Fruit fly (Drosophila melanogaster) whole organism, embryonic: ENCODE measurements around the gene CG42375.

Experiments
- CG10321 ChIP-seq: fragments of 200-800 bp; sonication (Bioruptor generic); IDR thresholded peaks from 2 replicates; pipeline ENCODE4 v1.3.6; 2022; ENCODE audit warnings: missing biosample characterization, missing genetic modification characterization
- CG10366 ChIP-seq: fragments of 200-800 bp; sonication (Bioruptor generic); IDR thresholded peaks from 2 replicates; pipeline ENCODE4 v1.3.6; 2022; ENCODE audit warnings: missing biosample characterization, missing genetic modification characterization
- CG11696 ChIP-seq: fragments of 200-800 bp; sonication (Bioruptor generic); IDR thresholded peaks from 2 replicates; pipeline ENCODE4 v1.3.6; 2022; ENCODE audit warnings: missing biosample characterization, missing genetic modification characterization
- CG11723 ChIP-seq: fragments of 200-800 bp; sonication (Bioruptor generic); optimal IDR thresholded peaks from 2 replicates; lab custom pipeline; 2017; ENCODE audit warnings: missing biosample characterization, mild to moderate bottlenecking, missing genetic modification characterization
- CG13775 ChIP-seq: fragments of 200-800 bp; sonication (Bioruptor generic); optimal IDR thresholded peaks from 3 replicates; lab custom pipeline; 2017; ENCODE audit warnings: missing biosample characterization, mild to moderate bottlenecking, missing genetic modification characterization
- CG14014 ChIP-seq: fragments of 200-800 bp; sonication (Bioruptor generic); IDR thresholded peaks from 2 replicates; pipeline ENCODE4 v1.3.6; 2022; ENCODE audit warnings: missing biosample characterization, missing genetic modification characterization
- CG14860 ChIP-seq: fragments of 200-800 bp; sonication (Bioruptor generic); IDR thresholded peaks from 3 replicates; pipeline ENCODE4 v1.3.6; 2022; ENCODE audit warnings: missing biosample characterization, missing genetic modification characterization; ENCODE audit not compliant: partially characterized antibody
- CG18476 ChIP-seq: fragments of 200-800 bp; sonication (Bioruptor generic); optimal IDR thresholded peaks from 2 replicates; lab custom pipeline; 2016; ENCODE audit warnings: missing biosample characterization, mild to moderate bottlenecking, missing genetic modification characterization
- CG2678 ChIP-seq: fragments of 200-800 bp; sonication (Bioruptor generic); optimal IDR thresholded peaks from 3 replicates; lab custom pipeline; 2019; ENCODE audit warnings: missing biosample characterization, mild to moderate bottlenecking, missing genetic modification characterization, moderate library complexity
- CG30403 ChIP-seq: fragments of 200-800 bp; sonication (Bioruptor generic); optimal IDR thresholded peaks from 3 replicates; lab custom pipeline; 2016; ENCODE audit warnings: missing biosample characterization, missing genetic modification characterization
- CG3065 ChIP-seq: fragments of 200-800 bp; sonication (Bioruptor generic); optimal IDR thresholded peaks from 2 replicates; lab custom pipeline; 2016; ENCODE audit warnings: missing biosample characterization, missing genetic modification characterization
- CG32772 ChIP-seq: fragments of 200-800 bp; sonication (Bioruptor generic); IDR thresholded peaks from 2 replicates; pipeline ENCODE4 v1.3.6; 2022; ENCODE audit warnings: missing biosample characterization, missing genetic modification characterization
- CG6254 ChIP-seq: fragments of 200-800 bp; sonication (Bioruptor generic); optimal IDR thresholded peaks from 3 replicates; lab custom pipeline; 2017; ENCODE audit warnings: mild to moderate bottlenecking, missing biosample characterization, missing genetic modification reagents, missing genetic modification characterization
- CG6683 ChIP-seq: fragments of 200-800 bp; sonication (Bioruptor generic); optimal IDR thresholded peaks from 2 replicates; lab custom pipeline; 2017; ENCODE audit warnings: missing biosample characterization, mild to moderate bottlenecking, missing genetic modification characterization, missing genetic modification reagents
- CG7786 ChIP-seq: fragments of 200-800 bp; sonication (Bioruptor generic); optimal IDR thresholded peaks from 2 replicates; lab custom pipeline; 2016; ENCODE audit warnings: missing biosample characterization, missing genetic modification characterization
- CG8089 ChIP-seq: fragments of 200-800 bp; sonication (Bioruptor generic); optimal IDR thresholded peaks from 3 replicates; lab custom pipeline; 2016; ENCODE audit warnings: missing biosample characterization, missing genetic modification characterization
- CG8281 ChIP-seq: fragments of 200-800 bp; sonication (Bioruptor generic); optimal IDR thresholded peaks from 2 replicates; lab custom pipeline; 2018; ENCODE audit warnings: missing biosample characterization, mild to moderate bottlenecking, missing genetic modification characterization, moderate library complexity
- CG8944 ChIP-seq: fragments of 200-800 bp; sonication (Bioruptor generic); optimal IDR thresholded peaks from 3 replicates; lab custom pipeline; 2016; ENCODE audit warnings: missing biosample characterization, missing genetic modification characterization
- D19A ChIP-seq: fragments of 200-800 bp; optimal IDR thresholded peaks from 3 replicates; lab custom pipeline; 2019; ENCODE audit warnings: missing biosample characterization, mild to moderate bottlenecking, missing genetic modification characterization, moderate library complexity
- Doc3 ChIP-seq: fragments of 200-800 bp; sonication (Bioruptor generic); IDR thresholded peaks from 3 replicates; pipeline ENCODE4 v1.3.6; 2022; ENCODE audit warnings: missing biosample characterization, missing genetic modification characterization; ENCODE audit not compliant: partially characterized antibody
- E2f1 ChIP-seq: fragments of 200-800 bp; sonication (Bioruptor generic); IDR thresholded peaks from 2 replicates; pipeline ENCODE4 v1.3.6; 2022; ENCODE audit warnings: missing biosample characterization, missing genetic modification characterization
- E2f2 ChIP-seq: fragments of 200-800 bp; sonication (Bioruptor generic); IDR thresholded peaks from 2 replicates; pipeline ENCODE4 v1.3.6; 2022; ENCODE audit warnings: missing biosample characterization, missing genetic modification characterization
- Fer1 ChIP-seq: fragments of 200-800 bp; sonication (Bioruptor generic); optimal IDR thresholded peaks from 2 replicates; lab custom pipeline; 2017; ENCODE audit warnings: missing biosample characterization, mild to moderate bottlenecking, missing genetic modification characterization
- Fer3 ChIP-seq: fragments of 200-800 bp; sonication (Bioruptor generic); optimal IDR thresholded peaks from 2 replicates; lab custom pipeline; 2018; ENCODE audit warnings: missing biosample characterization, mild to moderate bottlenecking, missing genetic modification characterization, moderate library complexity
- Gsc ChIP-seq: fragments of 200-800 bp; sonication (Bioruptor generic); IDR thresholded peaks from 2 replicates; pipeline ENCODE4 v1.3.6; 2022; ENCODE audit warnings: missing biosample characterization, missing genetic modification characterization
- Hr39 ChIP-seq: fragments of >200 bp; optimal IDR thresholded peaks from 2 replicates; lab custom pipeline; 2017
- Kr ChIP-seq: fragments of 200-800 bp; sonication (Bioruptor generic); optimal IDR thresholded peaks from 2 replicates; lab custom pipeline; 2017; ENCODE audit warnings: missing biosample characterization, mild to moderate bottlenecking, missing genetic modification characterization
- Lim3 ChIP-seq: fragments of 200-800 bp; sonication (Bioruptor generic); IDR thresholded peaks from 2 replicates; pipeline ENCODE4 v1.3.6; 2022; ENCODE audit warnings: missing biosample characterization, missing genetic modification characterization
- MBD-R2 ChIP-seq: fragments of 200-800 bp; sonication (Bioruptor generic); IDR thresholded peaks from 2 replicates; pipeline ENCODE4 v1.3.6; 2022; ENCODE audit warnings: missing biosample characterization, missing genetic modification characterization
- Sry-δ ChIP-seq: fragments of 200-800 bp; sonication (Bioruptor generic); optimal IDR thresholded peaks from 2 replicates; lab custom pipeline; 2016; ENCODE audit warnings: missing biosample characterization, missing genetic modification characterization
- abd-A ChIP-seq: fragments of 200-800 bp; sonication (Bioruptor generic); optimal IDR thresholded peaks from 3 replicates; lab custom pipeline; 2019; ENCODE audit warnings: missing biosample characterization, mild to moderate bottlenecking, missing genetic modification characterization, moderate library complexity
- bab2 ChIP-seq: fragments of 200-800 bp; sonication (Bioruptor generic); optimal IDR thresholded peaks from 2 replicates; lab custom pipeline; 2016; ENCODE audit warnings: missing biosample characterization, missing genetic modification characterization
- bbx ChIP-seq: fragments of 200-800 bp; sonication (Bioruptor generic); IDR thresholded peaks from 2 replicates; pipeline ENCODE4 v1.3.6; 2022; ENCODE audit warnings: missing biosample characterization, missing genetic modification characterization; ENCODE audit not compliant: partially characterized antibody
- chm ChIP-seq: fragments of 200-800 bp; sonication (Bioruptor generic); IDR thresholded peaks from 2 replicates; pipeline ENCODE4 v1.3.6; 2022; ENCODE audit warnings: missing biosample characterization, missing genetic modification characterization
- chn ChIP-seq: fragments of 200-800 bp; sonication (Bioruptor generic); optimal IDR thresholded peaks from 2 replicates; lab custom pipeline; 2016; ENCODE audit warnings: missing biosample characterization, missing genetic modification characterization
- crol ChIP-seq: fragments of 200-800 bp; sonication (Bioruptor generic); IDR thresholded peaks from 2 replicates; pipeline ENCODE4 v1.3.6; 2022; ENCODE audit warnings: missing biosample characterization, missing genetic modification characterization
- dan ChIP-seq: fragments of 200-800 bp; sonication (Bioruptor generic); IDR thresholded peaks from 2 replicates; pipeline ENCODE4 v1.3.6; 2022; ENCODE audit warnings: missing biosample characterization, missing genetic modification characterization
- dpn ChIP-seq, 2 experiments: fragments of 200-800 bp; sonication (Bioruptor generic); optimal IDR thresholded peaks; 3 replicates each; lab custom pipeline; 2016; ENCODE audit warnings: missing biosample characterization in 2 of 2, missing genetic modification characterization in 2 of 2
- hb ChIP-seq: fragments of 200-800 bp; sonication (Bioruptor generic); IDR thresholded peaks from 3 replicates; pipeline ENCODE4 v1.3.6; 2022; ENCODE audit warnings: missing biosample characterization, missing genetic modification characterization; ENCODE audit not compliant: partially characterized antibody
- her ChIP-seq: fragments of 200-800 bp; sonication (Bioruptor generic); optimal IDR thresholded peaks from 2 replicates; lab custom pipeline; 2016; ENCODE audit warnings: missing biosample characterization, missing genetic modification characterization
- lilli ChIP-seq: fragments of 200-800 bp; sonication (Bioruptor generic); optimal IDR thresholded peaks from 3 replicates; lab custom pipeline; 2016; ENCODE audit warnings: missing biosample characterization, missing genetic modification characterization
- nau ChIP-seq: fragments of 200-800 bp; sonication (Bioruptor generic); optimal IDR thresholded peaks from 3 replicates; lab custom pipeline; 2017; ENCODE audit warnings: missing biosample characterization, mild to moderate bottlenecking, missing genetic modification characterization, missing genetic modification reagents
- oc ChIP-seq: fragments of 200-800 bp; sonication (Bioruptor generic); optimal IDR thresholded peaks from 2 replicates; lab custom pipeline; 2018; ENCODE audit warnings: missing biosample characterization, mild to moderate bottlenecking, missing genetic modification characterization, moderate library complexity
- otp ChIP-seq: fragments of 200-800 bp; sonication (Bioruptor generic); IDR thresholded peaks from 3 replicates; pipeline ENCODE4, ENCODE4 v1.3.6; 2022; ENCODE audit warnings: missing biosample characterization, missing genetic modification characterization
- pho ChIP-seq: fragments of 200-800 bp; sonication (Bioruptor generic); optimal IDR thresholded peaks from 2 replicates; lab custom pipeline; 2016; ENCODE audit warnings: missing biosample characterization, missing genetic modification characterization
- phol ChIP-seq: fragments of 200-800 bp; sonication (Bioruptor generic); optimal IDR thresholded peaks from 3 replicates; lab custom pipeline; 2018; ENCODE audit warnings: missing biosample characterization, mild to moderate bottlenecking, missing genetic modification characterization, moderate library complexity
- schlank ChIP-seq: fragments of 200-800 bp; sonication (Bioruptor generic); optimal IDR thresholded peaks from 2 replicates; lab custom pipeline; 2018; ENCODE audit warnings: missing biosample characterization, mild to moderate bottlenecking, missing genetic modification characterization
- sens-2 ChIP-seq: fragments of 200-800 bp; sonication (Bioruptor generic); IDR thresholded peaks from 2 replicates; pipeline ENCODE4 v1.3.6; 2022; ENCODE audit warnings: missing biosample characterization, missing genetic modification characterization
- seq ChIP-seq: fragments of 200-800 bp; sonication (Bioruptor generic); IDR thresholded peaks from 2 replicates; pipeline ENCODE4 v1.3.6; 2022; ENCODE audit warnings: missing biosample characterization, missing genetic modification characterization
- tgo ChIP-seq: fragments of 200-800 bp; sonication (Bioruptor generic); IDR thresholded peaks from 3 replicates; pipeline ENCODE4 v1.3.6; 2022; ENCODE audit warnings: missing biosample characterization, missing genetic modification characterization
- tio ChIP-seq: fragments of 200-800 bp; sonication (Bioruptor generic); optimal IDR thresholded peaks from 2 replicates; lab custom pipeline; 2017; ENCODE audit warnings: missing biosample characterization, missing genetic modification characterization, inconsistent platforms
- zfh2 ChIP-seq: fragments of 200-800 bp; sonication (Bioruptor generic); optimal IDR thresholded peaks from 2 replicates; lab custom pipeline; 2016; ENCODE audit warnings: missing biosample characterization, missing genetic modification characterization

Gene CG42375

DNA sequence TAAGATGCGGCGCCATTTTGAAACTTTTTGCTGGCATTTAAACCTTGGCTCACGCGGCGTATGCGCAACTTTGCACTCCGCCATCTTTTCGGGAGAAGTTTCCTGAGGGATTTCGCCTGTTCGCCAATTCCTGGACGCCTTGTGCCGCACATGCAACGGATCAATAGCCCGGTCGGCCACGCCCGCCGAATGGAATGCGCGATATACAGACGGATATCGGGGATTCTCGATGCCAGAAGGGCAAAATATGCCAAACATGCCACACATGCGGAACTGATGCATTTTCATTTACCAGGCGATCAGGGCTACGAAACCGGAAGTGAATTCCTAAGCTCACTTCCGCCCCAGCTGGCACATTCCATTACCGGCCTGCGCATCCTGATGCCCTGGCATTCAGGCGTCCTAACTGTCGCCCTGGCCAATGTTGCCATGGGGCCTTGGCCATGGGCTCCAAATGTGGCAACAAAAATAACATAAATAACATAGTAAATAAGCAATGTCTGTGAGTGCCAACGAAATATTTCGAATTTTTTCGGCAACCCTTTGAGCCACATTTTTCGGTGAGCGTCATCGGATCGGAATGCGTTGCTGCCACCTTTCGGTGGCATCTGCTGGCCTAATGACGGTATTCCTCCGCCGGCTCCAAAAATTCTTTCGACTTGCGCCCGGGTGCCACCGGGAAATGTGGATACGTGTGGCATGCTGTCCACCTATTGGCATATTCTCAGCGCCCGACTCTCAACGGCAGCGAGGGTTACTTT lies 22.8 kb downstream of the CG42375 start (continued):
- peak; percentile 64 for TF ChIP-seq abd-A (tag; lab: Kevin White, UChicago)
- no peak for TF ChIP-seq CG3065 (GFP tag; lab: Kevin White, UChicago)
- TF ChIP-seq E2f2 (GFP tag; lab: Robert Waterston, UW), result no peak
- no peak for TF ChIP-seq MBD-R2 (GFP tag; lab: Robert Waterston, UW)
- no peak for TF ChIP-seq CG30403 (GFP tag; lab: Kevin White, UChicago)
- no peak for TF ChIP-seq zfh2 (GFP tag; lab: Kevin White, UChicago)
- TF ChIP-seq her (GFP tag; lab: Kevin White, UChicago), result no peak
- TF ChIP-seq CG10321, result no peak
- TF ChIP-seq CG7786, result no peak
- no peak for TF ChIP-seq CG18476 (GFP tag; lab: Kevin White, UChicago)
- TF ChIP-seq CG6254, result no peak
- no peak for TF ChIP-seq E2f1 (GFP tag; lab: Robert Waterston, UW)
- peak; percentile 26 for TF ChIP-seq phol (tag; lab: Kevin White, UChicago)
- no peak for TF ChIP-seq tio (GFP tag; lab: Kevin White, UChicago)
- TF ChIP-seq Fer3 (tag; lab: Kevin White, UChicago), result no peak
- TF ChIP-seq dan, result no peak
- no peak for TF ChIP-seq CG14860 (GFP tag; lab: Robert Waterston, UW)
- TF ChIP-seq CG8944 (GFP tag; lab: Kevin White, UChicago), result no peak
- TF ChIP-seq oc (tag; lab: Kevin White, UChicago), result no peak
- no peak for TF ChIP-seq dpn (GFP tag; optimal IDR thresholded peaks at IDR 0.05; lab: Kevin White, UChicago)
- TF ChIP-seq CG11723 (GFP tag; lab: Kevin White, UChicago), result no peak
- TF ChIP-seq Hr39 (lab: Kevin White, UChicago), result no peak
- TF ChIP-seq CG8089, result no peak
- TF ChIP-seq Fer1 (GFP tag; lab: Kevin White, UChicago), result peak; percentile 55
- TF ChIP-seq D19A (tag; lab: Kevin White, UChicago), result no peak
- no peak for TF ChIP-seq Doc3 (GFP tag; lab: Robert Waterston, UW)
- TF ChIP-seq CG11696 (GFP tag; lab: Robert Waterston, UW), result no peak
- TF ChIP-seq bbx (GFP tag; lab: Robert Waterston, UW), result no peak
- TF ChIP-seq Gsc (GFP tag; lab: Robert Waterston, UW), result no peak
- TF ChIP-seq Sry-δ, result no peak
- no peak for TF ChIP-seq lilli (GFP tag; lab: Kevin White, UChicago)
- TF ChIP-seq nau (GFP tag; lab: Kevin White, UChicago), result no peak
- TF ChIP-seq chm (GFP tag; lab: Robert Waterston, UW), result no peak
- no peak for TF ChIP-seq chn (GFP tag; lab: Kevin White, UChicago)
- TF ChIP-seq Lim3 (GFP tag; lab: Robert Waterston, UW), result no peak
- peak; percentile 8 for TF ChIP-seq schlank (tag; lab: Kevin White, UChicago)
- TF ChIP-seq otp (GFP tag; lab: Robert Waterston, UW), result no peak
- TF ChIP-seq CG13775 (GFP tag; lab: Kevin White, UChicago), result no peak
- TF ChIP-seq hb, result no peak
- no peak for TF ChIP-seq CG32772
- no peak for TF ChIP-seq sens-2
- no peak for TF ChIP-seq crol (GFP tag; lab: Robert Waterston, UW)
- no peak for TF ChIP-seq Kr (GFP tag; lab: Kevin White, UChicago)
- TF ChIP-seq tgo, result no peak
- TF ChIP-seq CG6683, result no peak
- TF ChIP-seq pho, result no peak
- no peak for TF ChIP-seq CG8281
- TF ChIP-seq CG14014 (GFP tag; lab: Robert Waterston, UW), result no peak
- TF ChIP-seq bab2, result no peak
- no peak for TF ChIP-seq seq
- TF ChIP-seq CG10366 (GFP tag; lab: Robert Waterston, UW), result no peak
- no peak for TF ChIP-seq CG2678 (tag; lab: Kevin White, UChicago)
